Fruit fly (Drosophila melanogaster): ENCODE data around the gene orb.

DNA sequence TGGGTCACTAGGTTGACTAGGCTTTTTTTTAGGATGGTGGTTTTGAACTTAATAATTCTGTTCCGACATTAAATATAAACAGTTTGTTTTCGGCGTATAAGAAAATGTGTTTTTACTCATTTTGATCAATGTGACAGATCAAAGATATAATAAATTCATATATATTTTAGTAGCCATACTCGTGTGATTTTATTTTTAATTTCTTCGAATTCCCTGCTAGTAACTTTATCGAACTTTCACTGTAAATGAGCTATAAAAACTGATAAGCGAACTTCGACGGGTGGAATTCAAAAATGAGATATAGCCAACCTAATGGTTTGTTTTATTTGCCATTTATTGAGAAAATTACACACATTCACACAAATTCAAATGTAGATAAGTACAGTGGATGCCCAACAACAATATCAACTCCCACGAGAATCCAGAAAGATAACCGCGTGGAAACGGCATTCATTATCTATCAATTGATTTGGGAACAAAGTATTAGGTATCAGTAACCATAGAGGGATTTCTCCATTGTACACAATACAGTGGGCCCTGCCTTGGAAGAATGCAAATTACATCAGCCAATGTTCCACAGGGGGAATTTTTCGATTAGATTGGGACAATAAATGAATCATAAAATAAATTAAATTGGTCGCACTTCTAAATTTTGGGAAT lies 57.4 kb downstream of the orb start:
- no peak for TF ChIP-seq CG8478 (optimal IDR thresholded peaks at IDR 0.05)
- no peak for TF ChIP-seq CTCF (optimal IDR thresholded peaks at IDR 0.05)
